Worm (Caenorhabditis elegans): Measurements from ENCODE around the gene T02G5.7.
A peak's percentile ranks its signal among the peaks of the same experiment; 100 is the strongest.

T02G5.7 gene

ce11 chrII:7049470-7049869, 25.9 kb upstream of the T02G5.7 start:
- TF ChIP-seq lin-13 (GFP tag; optimal IDR thresholded peaks at IDR 0.05) (no peak), unc-39 (tag; optimal IDR thresholded peaks at IDR 0.05) (no peak), ztf-4 (tag; optimal IDR thresholded peaks at IDR 0.05) (no peak), alr-1 (tag; optimal IDR thresholded peaks at IDR 0.05) (no peak), nhr-11 (tag; optimal IDR thresholded peaks at IDR 0.05) (no peak), nhr-25 (tag; optimal IDR thresholded peaks at IDR 0.05) (no peak), nhr-23 (tag; optimal IDR thresholded peaks at IDR 0.05) (no peak), zag-1 (tag; optimal IDR thresholded peaks at IDR 0.05) (no peak), mab-5 (tag; optimal IDR thresholded peaks at IDR 0.05) (no peak)

ce11 chrII:7050021-7050722, 25.2 kb upstream of the T02G5.7 start, which contains the start of the genes tcer-1 and ZK1127.5:
TSS of gene tcer-1 (minus strand) at chrII:7050071.
TSS of gene ZK1127.5 (plus strand) at chrII:7050672.
- TF ChIP-seq unc-39 (tag; optimal IDR thresholded peaks at IDR 0.05) (no peak), dmd-4 (tag; optimal IDR thresholded peaks at IDR 0.05) (no peak), skn-1 (tag; optimal IDR thresholded peaks at IDR 0.05) (no peak), sma-3 (GFP tag; optimal IDR thresholded peaks at IDR 0.05) (peak; percentile 28), nhr-6 (tag; optimal IDR thresholded peaks at IDR 0.05) (no peak), Y55F3AM.14 (GFP tag; optimal IDR thresholded peaks at IDR 0.05) (no peak), crh-2 (tag; optimal IDR thresholded peaks at IDR 0.05) (peak; percentile 32), mab-5 (tag; optimal IDR thresholded peaks at IDR 0.05) (no peak), zag-1 (tag; optimal IDR thresholded peaks at IDR 0.05) (no peak), nhr-12 (tag; optimal IDR thresholded peaks at IDR 0.05) (no peak), blmp-1 (tag; optimal IDR thresholded peaks at IDR 0.05; ENCODE audit: insufficient read depth) (no peak), mbf-1 (tag; optimal IDR thresholded peaks at IDR 0.05) (no peak), nhr-25 (tag; optimal IDR thresholded peaks at IDR 0.05) (no peak), nhr-129 (tag; optimal IDR thresholded peaks at IDR 0.05) (peak; percentile 44), elt-3 (tag; optimal IDR thresholded peaks at IDR 0.05) (no peak), sma-9 (GFP tag; optimal IDR thresholded peaks at IDR 0.05) (peak; percentile 4), sma-9 (tag; optimal IDR thresholded peaks at IDR 0.05) (no peak), snpc-4 (tag; optimal IDR thresholded peaks at IDR 0.05) (peak; percentile 40), fos-1 (tag; optimal IDR thresholded peaks at IDR 0.05) (peak; percentile 1), lin-13 (GFP tag; optimal IDR thresholded peaks at IDR 0.05) (peak; percentile 44), sem-4 (tag; optimal IDR thresholded peaks at IDR 0.05) (peak; percentile 41), unc-55 (GFP tag; optimal IDR thresholded peaks at IDR 0.05) (peak; percentile 69), lsy-2 (tag; optimal IDR thresholded peaks at IDR 0.05) (peak in 1 of 2 experiments; percentile 70), nhr-11 (tag; optimal IDR thresholded peaks at IDR 0.05) (no peak), peb-1 (tag; optimal IDR thresholded peaks at IDR 0.05) (no peak), elt-1 (tag; optimal IDR thresholded peaks at IDR 0.05) (no peak), nhr-23 (tag; optimal IDR thresholded peaks at IDR 0.05) (no peak), C34F6.9 (tag; optimal IDR thresholded peaks at IDR 0.05) (peak; percentile 89), F13H6.1 (tag; optimal IDR thresholded peaks at IDR 0.05) (peak; percentile 38), gmeb-1 (tag; optimal IDR thresholded peaks at IDR 0.05) (peak; percentile 55), ceh-16 (tag; optimal IDR thresholded peaks at IDR 0.05) (no peak), lin-39 (tag; optimal IDR thresholded peaks at IDR 0.05) (no peak), mdl-1 (tag; optimal IDR thresholded peaks at IDR 0.05) (no peak)

- no peak for TF ChIP-seq nhr-11 (tag; optimal IDR thresholded peaks at IDR 0.05)
- TF ChIP-seq sem-4 (tag; optimal IDR thresholded peaks at IDR 0.05) = no peak
- TF ChIP-seq ztf-1 (GFP tag; conservative IDR thresholded peaks at IDR 0.05) = no peak
- TF ChIP-seq F13H6.1 (tag; optimal IDR thresholded peaks at IDR 0.05) = no peak
- TF ChIP-seq egl-27 (tag; optimal IDR thresholded peaks at IDR 0.05) = no peak
- no peak for TF ChIP-seq crh-2 (tag; optimal IDR thresholded peaks at IDR 0.05)
- no peak for TF ChIP-seq nhr-10 (tag; optimal IDR thresholded peaks at IDR 0.05)
- TF ChIP-seq ceh-16 (tag; optimal IDR thresholded peaks at IDR 0.05) = no peak
- TF ChIP-seq aly-2 (tag; optimal IDR thresholded peaks at IDR 0.05) = no peak
- no peak for TF ChIP-seq mab-5 (tag; optimal IDR thresholded peaks at IDR 0.05)
- TF ChIP-seq ceh-82 (tag; optimal IDR thresholded peaks at IDR 0.05) = no peak
Measured at ce11 chrII:7051778-7052177, 23.6 kb upstream of the T02G5.7 start, which contains the start of gene ZK1127.12. TSS of gene ZK1127.12 (plus strand) at chrII:7052078.
